Worm (Caenorhabditis elegans): ENCODE results near the gene srz-15.

The srz-15 gene

DNA sequence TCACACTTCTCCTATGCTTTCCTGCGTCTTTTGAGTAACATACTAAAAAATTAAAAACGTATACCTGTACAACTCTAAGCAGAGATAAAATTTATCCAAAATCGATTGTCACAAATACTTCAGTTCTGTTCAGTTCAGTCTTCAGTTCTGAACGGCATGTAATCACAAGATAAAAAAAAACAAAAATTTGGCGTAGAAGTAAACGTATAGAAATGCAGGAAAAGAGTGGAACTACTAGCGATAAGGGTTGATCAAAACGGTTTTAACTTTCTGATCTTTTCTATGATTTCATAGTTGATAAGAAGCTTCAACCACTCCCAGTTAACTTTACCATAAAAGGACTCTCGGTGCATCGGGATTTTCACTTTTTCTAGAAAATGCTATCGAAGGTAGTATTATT lies 49.5 kb downstream of the srz-15 start, which contains the start of gene dod-22:
Gene dod-22, plus strand, starts transcription at position 301 of the 400 bp plus-strand sequence.
- TF ChIP-seq ttx-3 (tag; optimal IDR thresholded peaks at IDR 0.05) = no peak
- TF ChIP-seq K09A11.1 (tag; optimal IDR thresholded peaks at IDR 0.05; ENCODE audit: insufficient read depth) = no peak
- TF ChIP-seq fkh-6 (tag; optimal IDR thresholded peaks at IDR 0.05) = no peak
- TF ChIP-seq ama-1 (optimal IDR thresholded peaks at IDR 0.05) = no peak
- no peak for TF ChIP-seq ztf-16 (tag; optimal IDR thresholded peaks at IDR 0.05)
- TF ChIP-seq unc-42 (tag; optimal IDR thresholded peaks at IDR 0.05) = no peak
- no peak for TF ChIP-seq ets-4 (tag; optimal IDR thresholded peaks at IDR 0.05)
- TF ChIP-seq ceh-14 (tag; optimal IDR thresholded peaks at IDR 0.05) = no peak
- TF ChIP-seq elt-2 (tag; optimal IDR thresholded peaks at IDR 0.05) = no peak
- no peak for TF ChIP-seq lin-11 (tag; optimal IDR thresholded peaks at IDR 0.05)
- TF ChIP-seq ceh-2 (tag; optimal IDR thresholded peaks at IDR 0.05) = no peak
- TF ChIP-seq ceh-31 (tag; optimal IDR thresholded peaks at IDR 0.05) = no peak
- TF ChIP-seq eyg-1 (tag; optimal IDR thresholded peaks at IDR 0.05) = no peak
- TF ChIP-seq K02D7.2 (tag; optimal IDR thresholded peaks at IDR 0.05) = no peak
- TF ChIP-seq hlh-6 (tag; optimal IDR thresholded peaks at IDR 0.05) = no peak
- TF ChIP-seq dmd-4 (tag; optimal IDR thresholded peaks at IDR 0.05; ENCODE audit: borderline replicate concordance) = no peak
- no peak for TF ChIP-seq hlh-30 (tag; optimal IDR thresholded peaks at IDR 0.05; ENCODE audit: insufficient read depth)
- no peak for TF ChIP-seq lim-6 (tag; optimal IDR thresholded peaks at IDR 0.05)
- TF ChIP-seq ceh-24 (tag; optimal IDR thresholded peaks at IDR 0.05) = no peak
